Worm (Caenorhabditis elegans) whole organism, L4 larva: ENCODE results near the gene T19H12.12.

Experiments
- R02D3.7 ChIP-seq: fragments of 150-350 bp; sonication (generic microtip); optimal IDR thresholded peaks from 3 replicates; lab custom pipeline; 2014; ENCODE audit warnings: missing biosample characterization, missing genetic modification characterization
- aha-1 ChIP-seq: fragments of 150-350 bp; peaks from one replicate; lab custom pipeline; 2014; ENCODE audit warnings: missing biosample characterization, missing genetic modification characterization
- daf-19 ChIP-seq: fragments of 200-800 bp; sonication (Bioruptor generic); conservative IDR thresholded peaks from 2 replicates; pipeline ENCODE4 v1.3.6; 2022; ENCODE audit warnings: missing genetic modification characterization, missing compliant biosample characterization
- fkh-10 ChIP-seq: fragments of 150-350 bp; optimal IDR thresholded peaks from 2 replicates; lab custom pipeline; 2014; ENCODE audit warnings: missing biosample characterization, missing genetic modification reagents, missing genetic modification characterization
- lsy-2 ChIP-seq, 2 experiments: fragments of 150-350 bp in 1 of 2; sonication (generic microtip) in 1 of 2; optimal IDR thresholded peaks; 2 replicates each; lab custom pipeline; 2014 to 2017; ENCODE audit warnings: missing biosample characterization in 2 of 2, missing genetic modification characterization in 2 of 2
- snpc-4 ChIP-seq: fragments of 150-350 bp; optimal IDR thresholded peaks from 2 replicates; lab custom pipeline; 2014; ENCODE audit warnings: missing biosample characterization, missing genetic modification characterization

- TF ChIP-seq daf-19 (GFP tag; lab: Robert Waterston, UW), result no peak
- no peak for TF ChIP-seq R02D3.7 (tag; lab: Kevin White, UChicago)
- TF ChIP-seq lsy-2 (tag; optimal IDR thresholded peaks at IDR 0.05; lab: Kevin White, UChicago), result no peak
- no peak for TF ChIP-seq fkh-10
- TF ChIP-seq aha-1 (tag; lab: Kevin White, UChicago), result no peak
- no peak for TF ChIP-seq snpc-4 (tag; lab: Kevin White, UChicago)
These were observed 33.6 kb downstream of the T19H12.12 start, which contains the start of gene C02E7.7 for ce11 chrV:4918091-4918624.
